Fruit fly (Drosophila melanogaster) whole organism, embryonic: ENCODE measurements around the gene Eip75B.

Experiments used
- Adf1 ChIP-seq: fragments of 200-800 bp; sonication (Bioruptor generic); IDR thresholded peaks from 2 replicates; pipeline ENCODE4 v1.3.6; 2022; ENCODE audit warnings: missing biosample characterization, missing genetic modification characterization
- BEAF-32 ChIP-seq: fragments of 200-800 bp; sonication (Bioruptor generic); optimal IDR thresholded peaks from 3 replicates; lab custom pipeline; 2017; ENCODE audit warnings: missing biosample characterization, missing genetic modification characterization, mild to moderate bottlenecking, moderate library complexity, missing genetic modification reagents
- CG10267 ChIP-seq: fragments of 200-800 bp; sonication (Bioruptor generic); optimal IDR thresholded peaks from 2 replicates; lab custom pipeline; 2018; ENCODE audit warnings: missing biosample characterization, mild to moderate bottlenecking, missing genetic modification characterization, moderate library complexity
- CG11247 ChIP-seq: fragments of 200-800 bp; sonication (Bioruptor generic); IDR thresholded peaks from 2 replicates; pipeline ENCODE4 v1.3.6; 2022; ENCODE audit warnings: missing biosample characterization, missing genetic modification characterization
- CG11723 ChIP-seq: fragments of 200-800 bp; sonication (Bioruptor generic); optimal IDR thresholded peaks from 2 replicates; lab custom pipeline; 2017; ENCODE audit warnings: missing biosample characterization, mild to moderate bottlenecking, missing genetic modification characterization
- CG12236 ChIP-seq: fragments of 200-800 bp; sonication (Bioruptor generic); optimal IDR thresholded peaks from 2 replicates; lab custom pipeline; 2016; ENCODE audit warnings: missing biosample characterization, missing genetic modification characterization
- CG14710 ChIP-seq: fragments of 200-800 bp; sonication (Bioruptor generic); optimal IDR thresholded peaks from 3 replicates; lab custom pipeline; 2019; ENCODE audit warnings: missing biosample characterization, mild to moderate bottlenecking, missing genetic modification characterization, moderate library complexity
- CG15073 ChIP-seq: fragments of 200-800 bp; sonication (Bioruptor generic); optimal IDR thresholded peaks from 2 replicates; lab custom pipeline; 2016; ENCODE audit warnings: missing biosample characterization, missing genetic modification characterization
- CG31365 ChIP-seq: fragments of 200-800 bp; sonication (Bioruptor generic); optimal IDR thresholded peaks from 2 replicates; lab custom pipeline; 2018; ENCODE audit warnings: missing biosample characterization, mild to moderate bottlenecking, missing genetic modification characterization
- CG32532 ChIP-seq: fragments of 200-800 bp; sonication (Bioruptor generic); IDR thresholded peaks from 2 replicates; pipeline ENCODE4 v1.3.6; 2022; ENCODE audit warnings: missing biosample characterization, missing genetic modification characterization
- CG42726 ChIP-seq: fragments of 200-800 bp; sonication (Bioruptor generic); IDR thresholded peaks from 2 replicates; pipeline ENCODE4 v1.3.6; 2022; ENCODE audit warnings: missing biosample characterization, missing genetic modification characterization; ENCODE audit not compliant: partially characterized antibody
- CG4282 ChIP-seq: fragments of 200-800 bp; sonication (Bioruptor generic); optimal IDR thresholded peaks from 2 replicates; lab custom pipeline; 2016; ENCODE audit warnings: missing biosample characterization, missing genetic modification characterization
- CG4360 ChIP-seq: fragments of 200-800 bp; sonication (Bioruptor generic); IDR thresholded peaks from 2 replicates; pipeline ENCODE4 v1.3.6; 2022; ENCODE audit warnings: missing biosample characterization, missing genetic modification characterization
- CG5953 ChIP-seq: fragments of 200-800 bp; sonication (Bioruptor generic); IDR thresholded peaks from 2 replicates; pipeline ENCODE4 v1.3.6; 2022; ENCODE audit warnings: missing biosample characterization, missing genetic modification characterization
- CG6683 ChIP-seq: fragments of 200-800 bp; sonication (Bioruptor generic); optimal IDR thresholded peaks from 2 replicates; lab custom pipeline; 2017; ENCODE audit warnings: missing biosample characterization, mild to moderate bottlenecking, missing genetic modification characterization, missing genetic modification reagents
- CG6689 ChIP-seq: fragments of 200-800 bp; sonication (Bioruptor generic); IDR thresholded peaks from 2 replicates; pipeline ENCODE4 v1.3.6; 2022; ENCODE audit warnings: missing biosample characterization, missing genetic modification characterization
- CG9876 ChIP-seq: fragments of 200-800 bp; sonication (Bioruptor generic); optimal IDR thresholded peaks from 2 replicates; lab custom pipeline; 2016; ENCODE audit warnings: missing biosample characterization, missing genetic modification characterization
- CHES-1-like ChIP-seq: fragments of 200-800 bp; sonication (Bioruptor generic); optimal IDR thresholded peaks from 2 replicates; lab custom pipeline; 2016; ENCODE audit warnings: missing biosample characterization, missing genetic modification characterization
- Camta ChIP-seq: fragments of 200-800 bp; sonication (Bioruptor generic); optimal IDR thresholded peaks from 2 replicates; lab custom pipeline; 2016; ENCODE audit warnings: missing biosample characterization, missing genetic modification characterization
- D19B ChIP-seq: fragments of 200-800 bp; sonication (Bioruptor generic); optimal IDR thresholded peaks from 2 replicates; lab custom pipeline; 2017; ENCODE audit warnings: missing biosample characterization, mild to moderate bottlenecking, missing genetic modification characterization
- Dfd ChIP-seq, 2 experiments: fragments of >200 bp; optimal IDR thresholded peaks; 2 replicates each; lab custom pipeline; 2017; ENCODE audit warnings: missing biosample characterization in 2 of 2, missing genetic modification characterization in 2 of 2
- Lim3 ChIP-seq: fragments of 200-800 bp; sonication (Bioruptor generic); IDR thresholded peaks from 2 replicates; pipeline ENCODE4 v1.3.6; 2022; ENCODE audit warnings: missing biosample characterization, missing genetic modification characterization
- Meics ChIP-seq: fragments of 200-800 bp; sonication (Bioruptor generic); optimal IDR thresholded peaks from 2 replicates; lab custom pipeline; 2017; ENCODE audit warnings: missing biosample characterization, mild to moderate bottlenecking, missing genetic modification characterization
- Pdp1 ChIP-seq, 2 experiments: fragments of 200-800 bp; sonication (Bioruptor generic); optimal IDR thresholded peaks; 3 replicates each; lab custom pipeline; 2016; ENCODE audit warnings: missing biosample characterization in 2 of 2, missing genetic modification characterization in 2 of 2, mild to moderate bottlenecking in 1 of 2, moderate library complexity in 1 of 2
- Sin3A ChIP-seq: fragments of >200 bp; optimal IDR thresholded peaks from 2 replicates; lab custom pipeline; 2018
- Six4 ChIP-seq: fragments of 200-800 bp; sonication (Bioruptor generic); optimal IDR thresholded peaks from 2 replicates; lab custom pipeline; 2016; ENCODE audit warnings: missing biosample characterization, missing genetic modification characterization
- Vsx1 ChIP-seq: fragments of 200-800 bp; sonication (Bioruptor generic); optimal IDR thresholded peaks from 2 replicates; lab custom pipeline; 2017; ENCODE audit warnings: missing biosample characterization, mild to moderate bottlenecking, missing genetic modification characterization, missing genetic modification reagents
- amos ChIP-seq: fragments of 200-800 bp; sonication (Bioruptor generic); IDR thresholded peaks from 2 replicates; pipeline ENCODE4 v1.3.6; 2022; ENCODE audit warnings: missing biosample characterization, missing genetic modification characterization; ENCODE audit not compliant: partially characterized antibody
- ash1 ChIP-seq: fragments of 200-800 bp; sonication (Bioruptor generic); optimal IDR thresholded peaks from 2 replicates; lab custom pipeline; 2018; ENCODE audit warnings: missing biosample characterization, mild to moderate bottlenecking, missing genetic modification characterization
- bigmax ChIP-seq: fragments of 200-800 bp; sonication (Bioruptor generic); optimal IDR thresholded peaks from 2 replicates; lab custom pipeline; 2018; ENCODE audit warnings: missing biosample characterization, mild to moderate bottlenecking, missing genetic modification characterization
- btn ChIP-seq: fragments of 200-800 bp; sonication (Bioruptor generic); optimal IDR thresholded peaks from 2 replicates; lab custom pipeline; 2016; ENCODE audit warnings: missing biosample characterization, missing genetic modification characterization
- chinmo ChIP-seq: fragments of 200-800 bp; sonication (Bioruptor generic); IDR thresholded peaks from 4 replicates; pipeline ENCODE4 v1.3.6; 2022; ENCODE audit warnings: missing biosample characterization, missing genetic modification characterization; ENCODE audit not compliant: partially characterized antibody
- exex ChIP-seq: fragments of 200-800 bp; sonication (Bioruptor generic); optimal IDR thresholded peaks from 4 replicates; lab custom pipeline; 2018; ENCODE audit warnings: missing biosample characterization, mild to moderate bottlenecking, missing genetic modification characterization, moderate library complexity
- gfzf ChIP-seq: fragments of 200-800 bp; sonication (Bioruptor generic); optimal IDR thresholded peaks from 2 replicates; lab custom pipeline; 2016; ENCODE audit warnings: missing biosample characterization, mild to moderate bottlenecking, missing genetic modification characterization, moderate library complexity
- gsb-n ChIP-seq: fragments of 200-800 bp; sonication (Bioruptor generic); optimal IDR thresholded peaks from 3 replicates; lab custom pipeline; 2018; ENCODE audit warnings: missing biosample characterization, mild to moderate bottlenecking, missing genetic modification characterization
- hb ChIP-seq: fragments of 200-800 bp; sonication (Bioruptor generic); IDR thresholded peaks from 3 replicates; pipeline ENCODE4 v1.3.6; 2022; ENCODE audit warnings: missing biosample characterization, missing genetic modification characterization; ENCODE audit not compliant: partially characterized antibody
- lmd ChIP-seq: fragments of 200-800 bp; sonication (Bioruptor generic); IDR thresholded peaks from 2 replicates; pipeline ENCODE4 v1.3.6; 2022; ENCODE audit warnings: missing biosample characterization, missing genetic modification characterization
- nau ChIP-seq: fragments of 200-800 bp; sonication (Bioruptor generic); optimal IDR thresholded peaks from 3 replicates; lab custom pipeline; 2017; ENCODE audit warnings: missing biosample characterization, mild to moderate bottlenecking, missing genetic modification characterization, missing genetic modification reagents
- prd ChIP-seq, 3 experiments: fragments of >200 bp in 2 of 3; fragments of 200-800 bp in 1 of 3; sonication (Bioruptor generic) in 1 of 3; optimal IDR thresholded peaks in 2 of 3; IDR thresholded peaks in 1 of 3; 2 replicates in 2 of 3; 3 replicates in 1 of 3; pipeline versions ENCODE4 v1.3.6 to Lab custom; 2017 to 2022; ENCODE audit warnings: missing biosample characterization in 1 of 3, missing genetic modification characterization in 1 of 3
- pros ChIP-seq: fragments of 200-800 bp; sonication (Bioruptor generic); optimal IDR thresholded peaks from 3 replicates; lab custom pipeline; 2019; ENCODE audit warnings: missing biosample characterization, mild to moderate bottlenecking, missing genetic modification characterization, moderate library complexity
- ro ChIP-seq: fragments of 200-800 bp; sonication (Bioruptor generic); IDR thresholded peaks from 2 replicates; pipeline ENCODE4 v1.3.6; 2022; ENCODE audit warnings: missing biosample characterization, missing genetic modification characterization
- scrt ChIP-seq: fragments of 200-800 bp; sonication (Bioruptor generic); optimal IDR thresholded peaks from 2 replicates; lab custom pipeline; 2018; ENCODE audit warnings: missing biosample characterization, mild to moderate bottlenecking, missing genetic modification characterization, moderate library complexity
- stwl ChIP-seq: fragments of 200-800 bp; sonication (Bioruptor generic); optimal IDR thresholded peaks from 3 replicates; lab custom pipeline; 2018; ENCODE audit warnings: missing biosample characterization, mild to moderate bottlenecking, missing genetic modification characterization, moderate library complexity
- sug ChIP-seq: fragments of 200-800 bp; optimal IDR thresholded peaks from 2 replicates; lab custom pipeline; 2019; ENCODE audit warnings: missing biosample characterization, mild to moderate bottlenecking, missing genetic modification characterization, moderate library complexity
- trh ChIP-seq: fragments of 200-800 bp; sonication (Bioruptor generic); optimal IDR thresholded peaks from 2 replicates; lab custom pipeline; 2016; ENCODE audit warnings: missing biosample characterization, missing genetic modification characterization
- vfl ChIP-seq: fragments of 200-800 bp; sonication (Bioruptor generic); optimal IDR thresholded peaks from 2 replicates; lab custom pipeline; 2016; ENCODE audit warnings: missing biosample characterization, missing genetic modification characterization
- vnd ChIP-seq: fragments of 200-800 bp; sonication (Bioruptor generic); IDR thresholded peaks from 3 replicates; pipeline ENCODE4 v1.3.6; 2022; ENCODE audit warnings: missing biosample characterization, missing genetic modification characterization; ENCODE audit not compliant: partially characterized antibody

The Eip75B gene

DNA sequence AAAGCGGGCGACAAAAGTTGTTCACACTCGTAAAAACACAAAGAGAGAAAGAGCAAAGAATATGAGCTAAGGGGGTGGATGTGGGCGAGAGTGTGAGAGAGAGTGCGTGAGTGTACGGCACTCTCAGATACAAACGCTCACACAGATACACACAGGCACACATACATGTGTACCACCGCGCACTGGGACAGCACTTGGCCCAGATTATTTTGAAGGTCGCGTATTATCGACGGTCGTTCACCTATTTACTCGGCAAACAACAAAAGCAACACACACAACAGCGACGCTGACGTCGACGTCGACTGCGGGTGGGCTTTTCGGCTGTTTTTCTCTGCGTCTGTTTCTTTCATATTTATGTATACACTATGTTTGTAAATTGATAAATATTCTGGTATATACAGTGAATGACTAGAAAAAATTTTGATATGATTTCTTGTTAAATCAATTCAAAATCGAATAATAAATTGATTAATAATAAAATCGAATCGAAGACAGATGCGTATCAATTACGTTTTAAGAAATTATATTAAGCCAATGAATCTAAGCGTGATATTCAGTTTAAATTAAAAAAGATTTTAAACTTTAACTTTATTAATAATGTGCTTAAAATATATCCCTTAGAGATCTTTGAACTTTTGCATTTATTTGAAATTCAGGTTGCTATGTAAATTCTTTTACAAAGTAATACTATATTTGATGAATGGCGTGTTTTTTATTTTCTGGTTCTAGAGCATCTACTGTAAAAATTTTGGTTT is 34.8 kb downstream of the Eip75B start (continued):
- TF ChIP-seq CG42726 (GFP tag; lab: Robert Waterston, UW) (peak; percentile 7; the same call in 1 of the 2 replicates), nau (GFP tag; lab: Kevin White, UChicago) (peak; percentile 91), CG14710 (tag; lab: Kevin White, UChicago) (peak; percentile 64), btn (peak; percentile 58), vnd (GFP tag; lab: Robert Waterston, UW) (no peak), CG32532 (GFP tag; lab: Robert Waterston, UW) (peak; percentile 25; the same call in 1 of the 2 replicates), stwl (tag; lab: Kevin White, UChicago) (peak; percentile 34), ash1 (GFP tag; lab: Kevin White, UChicago) (peak; percentile 65), CG31365 (peak; percentile 68), CHES-1-like (GFP tag; lab: Kevin White, UChicago) (peak; percentile 70), chinmo (peak; percentile 97), bigmax (GFP tag; lab: Kevin White, UChicago) (peak; percentile 64), CG6683 (GFP tag; lab: Kevin White, UChicago) (peak; percentile 78), Camta (GFP tag; lab: Kevin White, UChicago) (peak; percentile 81), Six4 (GFP tag; lab: Kevin White, UChicago) (peak; percentile 47), CG11723 (GFP tag; lab: Kevin White, UChicago) (peak; percentile 72), prd (optimal IDR thresholded peaks at IDR 0.05; lab: Kevin White, UChicago) (no peak), prd (GFP tag; IDR thresholded peaks at IDR 0.05; lab: Robert Waterston, UW) (peak; percentile 42; the same call in 1 of the 3 replicates), Vsx1 (GFP tag; lab: Kevin White, UChicago) (peak; percentile 87), CG11247 (GFP tag; lab: Robert Waterston, UW) (no peak; the same call in 1 of the 2 replicates), CG10267 (tag; lab: Kevin White, UChicago) (peak; percentile 21), lmd (GFP tag; lab: Robert Waterston, UW) (peak; percentile 18; the same call in 1 of the 2 replicates), hb (no peak), CG6689 (GFP tag; lab: Robert Waterston, UW) (0 out of 2 replicates have a peak, but pooled peaks have one; percentile 20), CG15073 (GFP tag; lab: Kevin White, UChicago) (no peak), Sin3A (no peak), scrt (GFP tag; lab: Kevin White, UChicago) (peak; percentile 79), CG4282 (GFP tag; lab: Kevin White, UChicago) (no peak), pros (GFP tag; lab: Kevin White, UChicago) (peak; percentile 41), exex (tag; lab: Kevin White, UChicago) (peak; percentile 60), D19B (GFP tag; lab: Kevin White, UChicago) (no peak), gsb-n (peak; percentile 82), sug (peak; percentile 88), amos (no peak; the same call in 1 of the 2 replicates), CG5953 (GFP tag; lab: Robert Waterston, UW) (peak; percentile 47; the same call in 1 of the 2 replicates), trh (GFP tag; lab: Kevin White, UChicago) (peak; percentile 64), CG4360 (GFP tag; lab: Robert Waterston, UW) (peak; percentile 65), CG9876 (GFP tag; lab: Kevin White, UChicago) (peak; percentile 39), ro (GFP tag; lab: Robert Waterston, UW) (no peak), gfzf (GFP tag; lab: Kevin White, UChicago) (no peak), Adf1 (GFP tag; lab: Robert Waterston, UW) (peak; percentile 99), vfl (GFP tag; lab: Kevin White, UChicago) (no peak), Lim3 (GFP tag; lab: Robert Waterston, UW) (no peak), Pdp1 (GFP tag; optimal IDR thresholded peaks at IDR 0.05; lab: Kevin White, UChicago) (peak; percentile 40 to 82), Meics (GFP tag; lab: Kevin White, UChicago) (peak; percentile 67), Dfd (GFP tag; optimal IDR thresholded peaks at IDR 0.05; lab: Kevin White, UChicago) (no peak), CG12236 (peak; percentile 84), BEAF-32 (no peak)
